Fruit fly (Drosophila melanogaster): ENCODE measurements around the gene kis.

Gene kis

DNA sequence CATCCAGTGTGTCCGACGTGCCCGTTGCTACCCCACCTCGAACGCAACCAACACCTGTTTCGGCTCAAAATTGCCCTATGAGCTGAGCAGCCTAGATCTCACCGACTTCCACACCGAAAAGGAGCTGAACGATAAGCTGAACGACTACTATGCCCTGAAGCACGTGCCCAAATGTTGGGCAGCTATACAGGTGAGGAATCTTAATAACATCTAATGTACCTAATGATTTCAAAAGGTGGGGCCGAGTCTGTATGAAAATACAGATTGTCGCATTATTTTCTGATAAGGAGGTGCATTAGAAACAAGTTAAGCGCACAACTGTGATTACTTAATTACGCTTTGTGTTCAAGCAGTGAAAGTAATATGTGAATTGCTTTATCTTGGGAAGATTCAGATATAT is 27.5 kb upstream of the kis start, which contains the start of gene CG17078:
TSS of gene CG17078 (minus strand) at position 101 of the 400 bp plus-strand sequence.
- TF ChIP-seq CTCF (optimal IDR thresholded peaks at IDR 0.05) (no peak), CG8478 (optimal IDR thresholded peaks at IDR 0.05) (no peak)

DNA sequence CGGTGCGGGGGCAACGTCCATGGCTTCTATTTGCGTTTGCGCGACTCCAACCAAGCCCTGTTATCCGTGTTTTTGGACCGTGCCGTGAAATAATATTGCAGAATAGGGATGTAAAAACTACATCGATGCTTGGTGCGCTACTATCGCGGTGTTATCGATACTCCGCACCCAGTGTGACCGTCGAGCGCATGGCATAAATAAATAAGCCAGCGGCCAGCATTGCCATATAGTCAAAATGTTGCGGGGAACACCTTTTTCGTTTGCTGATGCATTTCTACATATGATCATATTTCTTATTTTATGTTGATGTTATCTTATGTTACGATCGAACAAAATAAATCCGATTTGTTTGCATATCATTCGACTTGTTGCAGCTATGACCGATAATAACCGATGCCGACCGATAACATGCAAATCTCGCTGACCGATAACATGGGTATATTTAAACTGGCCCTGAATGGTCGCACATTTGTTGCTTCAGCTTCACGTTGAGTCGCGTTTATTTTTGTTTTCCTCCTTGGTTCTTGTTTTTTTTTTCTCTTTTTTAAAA is 26.6 kb upstream of the kis start, which contains the start of gene smo:
TSS of gene smo (plus strand) at position 461 of the 550 bp plus-strand sequence.
- TF ChIP-seq CTCF (optimal IDR thresholded peaks at IDR 0.05) (peak; percentile 32 to 54), CG8478 (optimal IDR thresholded peaks at IDR 0.05) (no peak)

DNA sequence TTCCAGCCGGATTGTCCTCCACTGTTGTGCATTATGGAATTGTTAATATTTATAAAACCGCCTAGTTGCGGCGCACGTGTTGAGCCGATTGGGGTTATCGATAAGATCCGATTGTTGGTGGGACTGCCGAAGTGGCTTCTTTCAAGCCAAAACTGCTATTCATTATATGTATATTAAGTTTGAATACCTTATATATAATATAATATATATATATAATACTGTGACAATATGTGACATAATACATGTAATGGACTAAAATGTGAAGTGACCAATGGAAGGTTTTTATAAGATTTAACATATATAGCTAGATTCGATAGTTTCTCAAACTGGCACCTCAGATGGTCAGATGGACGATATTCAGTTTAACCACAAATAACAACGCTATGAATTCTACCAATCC is 23.0 kb upstream of the kis start, which contains the start of the genes mbm and CG11555:
TSS of gene mbm (minus strand) at position 113 of the 400 bp plus-strand sequence.
TSS of gene CG11555 (plus strand) at position 234 of the 400 bp plus-strand sequence.
- TF ChIP-seq CTCF (optimal IDR thresholded peaks at IDR 0.05): no peak
- no peak for TF ChIP-seq CG8478 (optimal IDR thresholded peaks at IDR 0.05)

DNA sequence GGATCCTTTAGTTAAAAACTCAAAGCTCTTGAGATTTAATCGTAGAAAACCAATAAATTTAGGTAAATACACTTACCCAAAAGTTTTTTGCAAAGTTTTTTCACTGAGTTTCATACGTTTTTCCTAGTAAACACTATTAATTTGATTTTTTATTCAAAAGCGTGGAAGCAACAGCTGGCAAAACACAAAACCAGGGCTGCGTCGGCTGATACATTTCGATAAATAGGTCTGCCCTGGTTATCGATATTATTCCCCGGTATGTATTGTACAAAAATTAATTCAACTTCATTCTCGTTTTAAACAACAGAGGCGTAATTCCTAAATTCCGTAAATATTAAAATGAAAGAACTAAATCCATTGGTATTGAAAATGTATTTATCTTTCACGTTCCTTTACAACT is 20.9 kb upstream of the kis start, which contains the start of gene Dus1:
TSS of gene Dus1 (minus strand) at position 192 of the 400 bp plus-strand sequence.
- TF ChIP-seq CG8478 (optimal IDR thresholded peaks at IDR 0.05): no peak
- no peak for TF ChIP-seq CTCF (optimal IDR thresholded peaks at IDR 0.05)

DNA sequence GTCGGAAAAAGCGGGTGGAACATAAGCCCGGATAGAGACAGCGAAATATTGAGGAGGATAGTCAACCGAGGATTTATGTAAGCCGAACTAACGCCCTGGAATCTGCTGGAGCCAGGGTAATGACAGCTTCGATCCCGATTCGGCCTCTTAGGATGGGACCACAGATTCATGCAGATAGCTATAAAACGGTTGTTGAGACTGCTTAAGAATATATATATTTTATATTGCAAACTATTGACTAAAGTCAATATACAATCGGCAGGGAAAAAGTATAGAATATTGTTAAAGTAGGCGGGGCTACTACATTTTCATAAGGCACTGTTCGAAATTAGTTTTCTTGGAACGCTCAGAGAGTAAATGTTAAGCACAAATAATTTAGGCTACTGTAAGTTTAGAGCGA is 18.2 kb upstream of the kis start, which contains the start of gene CG3345:
TSS of gene CG3345 (plus strand) at position 301 of the 400 bp plus-strand sequence.
- TF ChIP-seq CG8478 (optimal IDR thresholded peaks at IDR 0.05) (no peak), CTCF (optimal IDR thresholded peaks at IDR 0.05) (no peak)

DNA sequence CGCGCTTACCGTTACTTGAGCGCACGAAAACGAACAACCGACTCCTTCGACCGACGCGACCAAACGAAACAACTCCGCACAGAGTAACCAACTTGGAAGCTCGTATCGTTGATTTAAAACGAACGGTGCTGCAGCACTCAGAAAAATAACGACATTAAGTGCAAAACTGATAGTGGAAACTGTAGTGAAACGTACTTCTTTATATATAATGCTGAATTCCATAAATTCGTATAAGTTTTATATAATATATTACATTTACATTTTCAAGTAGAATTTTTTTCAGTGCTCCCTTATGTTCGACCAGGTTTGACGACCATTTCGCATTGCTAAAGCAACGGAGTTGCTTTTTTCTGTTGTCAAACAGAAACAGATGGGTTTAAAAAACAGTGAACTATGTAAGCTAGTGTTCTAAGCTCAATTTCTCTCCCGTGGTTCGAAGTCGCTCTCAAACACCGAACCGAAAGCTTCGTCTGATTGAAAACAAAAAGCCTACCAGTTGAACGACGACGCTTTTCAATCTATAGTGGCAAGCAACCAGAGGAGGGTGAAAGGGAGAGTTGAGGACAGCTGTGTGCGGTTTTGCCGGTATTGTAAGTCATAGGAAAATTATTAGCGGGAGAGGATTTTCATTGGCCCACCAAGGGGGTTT is 16.9 kb upstream of the kis start, which contains the start of gene CG17075:
TSS of gene CG17075 (minus strand) at position 65 of the 649 bp plus-strand sequence.
- TF ChIP-seq CG8478 (optimal IDR thresholded peaks at IDR 0.05) (no peak), CTCF (optimal IDR thresholded peaks at IDR 0.05) (no peak)

DNA sequence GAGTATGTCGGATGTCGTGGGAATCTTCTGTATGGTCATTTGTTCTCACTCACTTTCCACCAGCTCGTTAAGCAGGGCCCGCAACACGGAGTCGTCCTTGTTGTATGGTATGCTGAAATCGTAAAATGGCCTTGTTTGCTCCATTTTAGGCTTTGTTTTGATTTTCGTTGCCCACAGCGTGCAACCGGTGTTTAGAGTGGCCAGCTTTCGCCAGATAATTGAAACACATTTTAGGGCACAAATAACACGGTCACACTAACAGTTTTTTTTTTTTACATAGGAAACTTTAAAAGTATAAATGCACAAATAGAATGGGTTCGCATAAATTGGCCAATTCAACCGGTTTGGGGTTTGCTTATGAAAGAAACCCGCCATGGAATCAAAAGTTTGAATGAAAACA is 1.6 kb upstream of the kis start, which contains the start of gene Rpp30:
TSS of gene Rpp30 (minus strand) at position 200 of the 400 bp plus-strand sequence.
- TF ChIP-seq CG8478 (optimal IDR thresholded peaks at IDR 0.05): no peak
- peak in 1 of 2 experiments; percentile 21 for TF ChIP-seq CTCF (optimal IDR thresholded peaks at IDR 0.05)

DNA sequence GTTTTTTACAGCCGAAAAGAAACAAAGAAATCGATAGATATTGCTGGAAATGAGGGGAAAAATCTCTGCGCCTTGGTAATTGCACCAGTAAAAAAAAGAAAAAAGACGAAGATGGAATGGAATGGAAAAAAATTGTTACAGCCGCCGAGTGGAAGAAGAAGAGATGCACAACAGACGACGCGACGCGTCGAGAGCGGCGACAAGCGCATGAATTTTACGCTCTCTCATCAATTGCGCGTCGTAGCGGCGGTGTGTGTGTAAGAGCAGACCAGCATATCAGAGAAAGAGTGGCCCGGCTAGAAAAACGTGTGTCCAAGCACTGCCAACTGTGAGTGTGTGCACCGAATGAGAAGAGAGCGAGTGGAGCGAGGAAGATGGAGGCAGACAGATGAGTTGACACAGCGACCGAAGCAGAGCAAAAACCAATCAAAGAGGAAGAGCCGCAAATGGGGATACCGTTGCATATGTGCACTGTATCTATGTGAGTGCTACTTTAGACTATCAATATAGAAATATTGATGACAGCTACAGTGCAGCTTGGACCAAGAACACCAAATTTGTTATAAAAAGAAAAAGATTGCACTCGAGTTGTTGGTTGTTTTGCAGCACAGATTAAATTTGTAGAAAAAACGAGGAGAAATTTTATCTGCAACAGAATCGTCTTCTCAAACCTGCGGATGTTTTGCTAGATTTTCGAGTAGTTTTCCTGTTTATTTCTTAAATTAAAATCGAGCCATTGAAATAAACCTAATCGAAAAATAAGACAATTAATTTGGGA is 1.4 kb downstream of the kis start:
- TF ChIP-seq CG8478 (optimal IDR thresholded peaks at IDR 0.05) (no peak), CTCF (optimal IDR thresholded peaks at IDR 0.05) (no peak)

DNA sequence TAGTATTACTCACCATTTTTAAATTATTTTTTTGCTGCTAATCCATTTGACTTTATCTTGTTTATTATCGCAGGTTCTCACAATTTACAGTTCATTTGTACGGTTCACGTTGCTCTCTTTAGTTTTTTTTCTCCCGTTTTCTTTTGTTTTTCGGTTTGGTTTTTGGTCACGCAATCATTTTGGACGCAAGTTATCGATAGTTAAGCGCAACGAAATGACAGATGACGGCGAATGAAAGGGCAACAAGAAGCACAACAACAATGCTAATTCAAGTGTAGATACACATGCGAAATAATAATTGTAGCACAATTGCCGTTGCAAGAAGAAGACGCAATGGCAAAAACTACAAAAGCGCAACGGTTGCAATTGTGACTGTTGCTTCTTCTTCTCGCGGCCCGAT is 2.0 kb downstream of the kis start:
- TF ChIP-seq CTCF (optimal IDR thresholded peaks at IDR 0.05) (no peak), CG8478 (optimal IDR thresholded peaks at IDR 0.05) (no peak)

DNA sequence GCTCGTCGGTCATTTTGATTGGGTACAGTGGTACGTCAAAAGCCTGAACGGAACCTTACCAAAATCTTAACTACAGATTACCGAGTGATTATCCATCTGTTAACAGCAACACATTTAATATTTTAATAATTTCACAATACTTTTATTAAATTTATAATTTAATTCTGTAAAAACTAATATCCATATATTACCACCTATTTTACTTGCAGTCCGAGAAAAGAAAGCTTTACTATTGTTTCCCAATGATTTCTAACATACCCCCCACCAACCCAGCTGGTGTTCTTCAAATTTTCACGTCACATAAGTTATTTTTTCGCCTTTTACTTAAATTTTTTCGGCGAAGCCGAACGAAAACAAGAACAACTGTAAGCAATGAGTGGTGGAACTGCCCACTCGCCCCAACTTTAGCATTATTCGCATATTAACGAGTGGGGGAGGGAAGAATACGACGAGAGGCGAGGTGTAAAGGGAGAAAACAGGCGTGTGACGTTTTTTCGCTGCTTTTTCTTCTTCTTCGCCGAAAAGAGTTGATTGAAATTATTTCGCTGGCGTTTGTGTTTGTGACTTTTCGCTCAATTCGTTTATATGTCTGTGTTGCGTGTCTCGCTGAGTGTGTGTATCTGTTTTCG is 2.7 kb downstream of the kis start:
- TF ChIP-seq CTCF (optimal IDR thresholded peaks at IDR 0.05): no peak
- TF ChIP-seq CG8478 (optimal IDR thresholded peaks at IDR 0.05): no peak

DNA sequence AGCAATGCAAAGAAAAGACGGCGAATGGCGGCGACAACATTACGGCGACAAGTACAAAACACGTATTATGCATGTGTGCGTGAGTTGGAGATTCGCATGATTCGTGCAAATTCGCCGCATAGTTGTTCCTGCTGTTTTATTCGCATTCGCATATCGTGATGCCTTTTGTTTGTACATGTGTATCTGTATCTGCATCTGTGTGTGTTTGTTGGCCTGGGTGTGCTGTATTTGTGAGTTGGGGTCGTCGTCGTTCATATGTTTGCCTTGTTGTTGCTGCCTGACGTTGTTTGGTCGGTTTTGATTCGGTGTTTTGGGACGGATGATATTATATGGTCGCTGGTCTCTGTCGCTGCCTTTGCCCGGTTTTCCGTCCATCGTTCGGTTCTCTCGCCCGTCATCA is 3.2 kb downstream of the kis start:
- TF ChIP-seq CG8478 (optimal IDR thresholded peaks at IDR 0.05) (no peak), CTCF (optimal IDR thresholded peaks at IDR 0.05) (no peak)

DNA sequence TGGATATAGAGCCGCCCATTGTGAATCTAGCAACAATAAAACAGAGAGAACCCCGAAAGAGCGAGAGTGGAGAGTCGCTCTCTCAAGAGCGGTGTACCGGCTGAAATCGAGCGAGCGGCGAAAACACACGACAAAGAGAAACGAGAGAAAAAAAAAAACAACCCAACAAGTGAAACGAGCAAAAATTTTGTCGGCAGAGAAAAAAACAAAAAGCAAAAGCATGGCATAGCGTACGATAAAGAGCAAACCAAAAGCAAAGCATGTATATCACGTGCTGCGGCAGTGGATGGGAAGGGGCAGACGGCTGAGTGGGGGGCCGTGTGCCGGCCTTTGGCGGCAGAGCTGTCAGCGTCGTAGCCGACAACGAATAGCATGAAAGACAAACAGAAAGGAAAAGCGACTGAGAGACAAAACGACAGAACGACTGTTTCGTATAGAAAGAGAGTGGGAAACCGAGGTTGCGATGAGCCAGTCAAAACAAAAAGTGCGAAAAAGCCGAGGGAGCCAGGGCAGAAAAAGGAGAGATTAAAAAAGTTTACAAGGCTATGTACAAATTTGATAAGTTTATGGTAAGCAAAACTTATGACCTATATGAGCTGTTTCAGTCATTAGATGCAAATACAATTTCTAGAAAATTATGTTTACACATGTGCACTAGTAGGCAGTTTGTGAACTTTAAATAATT is 3.8 kb downstream of the kis start:
- TF ChIP-seq CG8478 (optimal IDR thresholded peaks at IDR 0.05) (no peak), CTCF (optimal IDR thresholded peaks at IDR 0.05) (no peak)

DNA sequence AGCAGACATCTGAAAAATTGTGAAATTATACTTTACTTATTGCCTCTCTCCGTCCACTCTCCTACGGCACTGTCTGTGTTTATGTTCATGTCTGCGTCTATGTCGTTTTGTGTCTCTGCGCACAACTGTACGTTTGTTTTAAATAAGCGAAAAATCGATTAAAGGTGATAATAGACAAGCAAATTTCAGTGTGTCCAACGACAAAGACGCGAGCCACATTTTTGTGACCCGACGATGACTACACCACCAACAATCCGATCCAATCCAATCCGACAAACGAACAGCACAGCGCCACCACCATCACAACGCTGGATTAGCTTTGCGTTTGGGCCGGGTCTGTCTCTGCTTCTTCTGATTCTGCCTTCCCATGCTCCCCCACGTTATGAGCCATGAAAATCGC is 6.1 kb downstream of the kis start:
- TF ChIP-seq CTCF (optimal IDR thresholded peaks at IDR 0.05): no peak
- no peak for TF ChIP-seq CG8478 (optimal IDR thresholded peaks at IDR 0.05)

DNA sequence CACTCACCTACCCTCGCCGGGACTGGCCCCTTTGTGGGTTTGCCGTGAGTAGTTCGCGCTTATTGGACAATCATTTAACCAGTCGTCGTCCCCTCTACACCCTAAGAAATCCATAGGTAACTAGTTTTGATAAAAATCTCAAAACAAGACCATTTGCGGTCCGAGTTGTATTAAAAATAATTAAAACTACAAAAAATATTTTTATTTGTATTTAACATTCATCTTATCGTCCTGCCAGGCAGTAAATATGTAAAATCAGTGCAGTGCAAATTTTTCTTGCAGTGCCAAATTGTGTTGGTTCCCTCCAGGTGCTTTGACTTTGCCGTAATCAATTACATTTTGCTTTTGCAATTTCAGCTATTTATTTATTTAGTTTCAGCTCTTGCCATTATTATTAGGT is 6.8 kb downstream of the kis start:
- TF ChIP-seq CG8478 (optimal IDR thresholded peaks at IDR 0.05): no peak
- TF ChIP-seq CTCF (optimal IDR thresholded peaks at IDR 0.05): no peak

All from S2 (cell line).